Fruit fly (Drosophila melanogaster) whole organism, pupa: ENCODE results near the gene CG4301.

Source experiments
- CG13204 ChIP-seq: fragments of 200-800 bp; sonication (Bioruptor generic); optimal IDR thresholded peaks from 2 replicates; lab custom pipeline; 2018; ENCODE audit warnings: missing biosample characterization, mild to moderate bottlenecking, missing genetic modification characterization, moderate library complexity
- CG17806 ChIP-seq: fragments of 200-800 bp; sonication (Bioruptor generic); optimal IDR thresholded peaks from 2 replicates; lab custom pipeline; 2018; ENCODE audit warnings: missing biosample characterization, mild to moderate bottlenecking, missing genetic modification characterization, moderate library complexity
- CG34367 ChIP-seq: fragments of 200-800 bp; sonication (Bioruptor generic); optimal IDR thresholded peaks from 2 replicates; lab custom pipeline; 2018; ENCODE audit warnings: missing biosample characterization, mild to moderate bottlenecking, missing genetic modification characterization
- CG4496 ChIP-seq: fragments of 200-800 bp; sonication (Bioruptor generic); IDR thresholded peaks from 3 replicates; pipeline ENCODE4 v1.3.6; 2022; ENCODE audit warnings: missing biosample characterization, missing genetic modification characterization
- Pif1A ChIP-seq: fragments of 200-800 bp; sonication (Bioruptor generic); optimal IDR thresholded peaks from 3 replicates; lab custom pipeline; 2016; ENCODE audit warnings: missing biosample characterization, missing genetic modification characterization
- Pif1B ChIP-seq: fragments of 200-800 bp; sonication (Bioruptor generic); optimal IDR thresholded peaks from 3 replicates; lab custom pipeline; 2016; ENCODE audit warnings: missing biosample characterization, missing genetic modification characterization
- Snoo ChIP-seq: fragments of 200-800 bp; sonication (Bioruptor generic); optimal IDR thresholded peaks from 3 replicates; lab custom pipeline; 2017; ENCODE audit warnings: missing biosample characterization, mild to moderate bottlenecking, missing genetic modification characterization, inconsistent platforms

- TF ChIP-seq Pif1A (GFP tag; lab: Kevin White, UChicago) (no peak), CG34367 (tag; lab: Kevin White, UChicago) (no peak), CG4496 (GFP tag; lab: Robert Waterston, UW) (no peak), Snoo (tag; lab: Kevin White, UChicago) (peak; percentile 4), CG13204 (GFP tag; lab: Kevin White, UChicago) (no peak), CG17806 (tag; lab: Kevin White, UChicago) (no peak), Pif1B (GFP tag; lab: Kevin White, UChicago) (no peak)
Measured at dm6 chrX:16426478-16427052, 21.3 kb downstream of the CG4301 start.
